Worm (Caenorhabditis elegans) whole organism, L4 larva: ENCODE results near the gene btb-16.

Experiments used
- F10B5.3 ChIP-seq: sonication (generic microtip); optimal IDR thresholded peaks from 2 replicates; lab custom pipeline; 2016; ENCODE audit warnings: mild to moderate bottlenecking, missing genetic modification characterization, missing compliant biosample characterization
- T26A8.4 ChIP-seq: fragments of 200-800 bp; sonication (Bioruptor generic); IDR thresholded peaks from 2 replicates; pipeline ENCODE4 v1.3.6; 2022; ENCODE audit warnings: missing genetic modification characterization, missing compliant biosample characterization
- Y105C5A.15 ChIP-seq: fragments of 200-800 bp; sonication (Bioruptor generic); IDR thresholded peaks from 2 replicates; pipeline ENCODE4 v1.3.6; 2022; ENCODE audit warnings: missing genetic modification characterization, missing compliant biosample characterization
- aha-1 ChIP-seq: fragments of 150-350 bp; peaks from one replicate; lab custom pipeline; 2014; ENCODE audit warnings: missing biosample characterization, missing genetic modification characterization
- ama-1 ChIP-seq: fragments of 150-350 bp; optimal IDR thresholded peaks from 2 replicates; lab custom pipeline; 2014; ENCODE audit warnings: inconsistent platforms, mixed read lengths
- ces-1 ChIP-seq: fragments of 150-350 bp; sonication (generic microtip); optimal IDR thresholded peaks from 4 replicates; lab custom pipeline; 2014; ENCODE audit warnings: missing biosample characterization, missing genetic modification reagents, missing genetic modification characterization
- cey-2 ChIP-seq: sonication (generic microtip); optimal IDR thresholded peaks from 3 replicates; lab custom pipeline; 2017; ENCODE audit warnings: missing genetic modification characterization, mild to moderate bottlenecking, missing compliant biosample characterization, antibody characterized with exemption, borderline replicate concordance; ENCODE audit not compliant: insufficient read depth
- daf-8 ChIP-seq: fragments of 200-800 bp; sonication (Bioruptor generic); IDR thresholded peaks from 2 replicates; pipeline ENCODE4 v1.3.6; 2022; ENCODE audit warnings: missing genetic modification characterization, missing compliant biosample characterization
- dmd-6 ChIP-seq: fragments of 200-800 bp; sonication (Bioruptor generic); IDR thresholded peaks from 2 replicates; pipeline ENCODE4 v1.3.6; 2022; ENCODE audit warnings: missing genetic modification reagents, missing genetic modification characterization, missing compliant biosample characterization
- dmd-9 ChIP-seq: fragments of 200-800 bp; sonication (Bioruptor generic); IDR thresholded peaks from 2 replicates; pipeline ENCODE4 v1.3.6; 2022; ENCODE audit warnings: missing genetic modification reagents, missing genetic modification characterization, missing compliant biosample characterization
- dpl-1 ChIP-seq: fragments of 150-350 bp; optimal IDR thresholded peaks from 2 replicates; lab custom pipeline; 2014; ENCODE audit warnings: missing biosample characterization, missing genetic modification reagents, missing genetic modification characterization
- duxl-1 ChIP-seq: sonication (generic microtip); optimal IDR thresholded peaks from 2 replicates; lab custom pipeline; 2016; ENCODE audit warnings: mild to moderate bottlenecking, missing genetic modification characterization, moderate library complexity, missing compliant biosample characterization; ENCODE audit not compliant: poor library complexity
- egl-27 ChIP-seq: sonication (generic microtip); optimal IDR thresholded peaks from 3 replicates; lab custom pipeline; 2017; ENCODE audit warnings: missing biosample characterization, missing genetic modification reagents, missing genetic modification characterization
- fkh-10 ChIP-seq: fragments of 150-350 bp; optimal IDR thresholded peaks from 2 replicates; lab custom pipeline; 2014; ENCODE audit warnings: missing biosample characterization, missing genetic modification reagents, missing genetic modification characterization
- hlh-11 ChIP-seq: fragments of 200-800 bp; sonication (Bioruptor generic); optimal IDR thresholded peaks from 2 replicates; lab custom pipeline; 2018; ENCODE audit warnings: mild to moderate bottlenecking, missing genetic modification characterization, missing compliant biosample characterization
- hmg-1.1 ChIP-seq: fragments of 200-800 bp; sonication (Bioruptor generic); IDR thresholded peaks from 2 replicates; pipeline ENCODE4 v1.3.6; 2022; ENCODE audit warnings: missing genetic modification reagents, missing genetic modification characterization, missing compliant biosample characterization
- lim-7 ChIP-seq: fragments of 200-800 bp; sonication (Bioruptor generic); IDR thresholded peaks from 2 replicates; pipeline ENCODE4 v1.3.6; 2022; ENCODE audit warnings: missing genetic modification characterization, missing compliant biosample characterization
- lin-13 ChIP-seq: fragments of 150-350 bp; optimal IDR thresholded peaks from 2 replicates; lab custom pipeline; 2014; ENCODE audit warnings: missing biosample characterization, missing genetic modification reagents, missing genetic modification characterization
- lin-38 ChIP-seq: fragments of 200-800 bp; sonication (Bioruptor generic); IDR thresholded peaks from 2 replicates; pipeline ENCODE4 v1.3.6; 2022; ENCODE audit warnings: missing genetic modification reagents, missing genetic modification characterization, missing compliant biosample characterization
- mdl-1 ChIP-seq, 2 experiments: fragments of 150-350 bp in 1 of 2; sonication (generic microtip) in 1 of 2; optimal IDR thresholded peaks; 2 replicates each; lab custom pipeline; 2014 to 2017; ENCODE audit warnings: missing biosample characterization in 2 of 2, missing genetic modification characterization in 2 of 2
- mdt-29 ChIP-seq: fragments of 200-800 bp; sonication (Bioruptor generic); IDR thresholded peaks from 2 replicates; pipeline ENCODE4 v1.3.6; 2022; ENCODE audit warnings: missing genetic modification reagents, missing genetic modification characterization, missing compliant biosample characterization
- nhr-10 ChIP-seq: fragments of 150-350 bp; optimal IDR thresholded peaks from 2 replicates; lab custom pipeline; 2014; ENCODE audit warnings: missing biosample characterization, missing genetic modification characterization
- nhr-102 ChIP-seq: sonication (generic microtip); optimal IDR thresholded peaks from 2 replicates; lab custom pipeline; 2016; ENCODE audit warnings: mild to moderate bottlenecking, missing genetic modification characterization, moderate library complexity, missing compliant biosample characterization
- nhr-48 ChIP-seq: sonication (generic microtip); optimal IDR thresholded peaks from 2 replicates; lab custom pipeline; 2016; ENCODE audit warnings: mild to moderate bottlenecking, missing genetic modification characterization, missing compliant biosample characterization
- nhr-76 ChIP-seq: fragments of 150-350 bp; optimal IDR thresholded peaks from 2 replicates; lab custom pipeline; 2014; ENCODE audit warnings: missing biosample characterization, missing genetic modification characterization
- rbr-2 ChIP-seq: sonication (generic microtip); optimal IDR thresholded peaks from 2 replicates; lab custom pipeline; 2016; ENCODE audit warnings: missing genotype, missing genetic modification characterization, missing compliant biosample characterization
- saeg-2 ChIP-seq: fragments of 200-800 bp; sonication (Bioruptor generic); IDR thresholded peaks from 2 replicates; pipeline ENCODE4 v1.3.6; 2022; ENCODE audit warnings: missing genetic modification reagents, missing genetic modification characterization, missing compliant biosample characterization
- set-16 ChIP-seq: fragments of 200-800 bp; sonication (Bioruptor generic); IDR thresholded peaks from 2 replicates; pipeline ENCODE4 v1.3.6; 2022; ENCODE audit warnings: missing genetic modification reagents, missing genetic modification characterization, missing compliant biosample characterization
- skn-1 ChIP-seq: fragments of 150-350 bp; optimal IDR thresholded peaks from 2 replicates; lab custom pipeline; 2014; ENCODE audit warnings: missing biosample characterization, missing genetic modification characterization
- snpc-4 ChIP-seq: fragments of 150-350 bp; optimal IDR thresholded peaks from 2 replicates; lab custom pipeline; 2014; ENCODE audit warnings: missing biosample characterization, missing genetic modification characterization
- spr-3 ChIP-seq: fragments of 200-800 bp; sonication (Bioruptor generic); optimal IDR thresholded peaks from 2 replicates; lab custom pipeline; 2018; ENCODE audit warnings: mild to moderate bottlenecking, missing genetic modification characterization, missing compliant biosample characterization
- unc-130 ChIP-seq: sonication (generic microtip); optimal IDR thresholded peaks from 2 replicates; lab custom pipeline; 2016; ENCODE audit warnings: missing genetic modification reagents, missing genetic modification characterization, missing compliant biosample characterization
- unc-62 ChIP-seq, 3 experiments: fragments of 150-350 bp in 1 of 3; sonication (generic microtip); optimal IDR thresholded peaks in 2 of 3; peaks in 1 of 3; 1 replicate in 1 of 3; 2 replicates in 2 of 3; lab custom pipeline; 2014 to 2017; ENCODE audit warnings: missing biosample characterization in 3 of 3, missing genetic modification characterization in 3 of 3, missing genetic modification reagents in 3 of 3, missing genotype in 1 of 3
- zip-2 ChIP-seq: fragments of 150-350 bp; optimal IDR thresholded peaks from 2 replicates; lab custom pipeline; 2014; ENCODE audit warnings: missing biosample characterization, missing genetic modification characterization

btb-16 gene

DNA sequence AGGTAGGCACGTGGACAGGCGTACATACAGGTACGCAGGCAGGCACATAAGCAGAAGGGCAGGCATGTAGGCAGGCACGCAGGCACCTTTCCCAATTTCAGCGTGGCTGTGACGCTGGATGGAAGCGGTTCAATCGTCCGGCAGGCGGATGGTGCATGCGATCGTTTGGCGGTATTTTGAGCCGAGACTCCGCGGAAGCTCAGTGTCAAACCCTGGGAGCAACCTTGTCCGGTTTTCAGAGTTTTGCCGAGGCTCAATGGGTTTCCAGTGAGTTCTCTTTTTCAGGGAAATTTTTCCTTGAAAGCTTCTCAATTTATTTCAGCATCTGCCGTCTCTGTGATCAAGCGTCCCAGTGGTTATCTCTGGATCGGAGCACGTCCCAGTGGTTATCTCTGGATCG, 46.5 kb upstream of the btb-16 start:
- TF ChIP-seq set-16 (GFP tag; lab: Robert Waterston, UW) (peak; percentile 60; the same call in 1 of the 2 replicates), dpl-1 (no peak)

DNA sequence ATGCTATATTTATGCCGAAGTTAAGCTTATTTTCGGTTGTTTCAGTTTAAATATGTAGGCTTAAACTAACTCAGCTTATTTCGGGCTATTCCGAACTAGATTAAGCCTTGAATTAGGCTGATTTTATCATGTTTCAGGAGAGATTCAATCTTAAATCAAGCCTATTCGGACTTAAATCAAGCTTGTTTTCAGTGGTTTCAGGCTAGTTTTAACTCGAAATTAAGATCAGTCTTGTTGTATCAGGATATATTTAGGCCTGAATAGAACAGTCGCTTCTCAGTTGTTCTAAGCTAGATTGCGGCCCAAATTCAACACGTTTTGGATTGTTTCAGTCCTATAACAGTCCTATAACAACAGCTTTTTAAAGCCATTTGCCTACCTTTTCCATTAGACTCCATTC, 44.9 kb upstream of the btb-16 start:
- TF ChIP-seq aha-1 (tag; lab: Kevin White, UChicago) (peak; percentile 96), lin-13 (GFP tag; lab: Kevin White, UChicago) (no peak), cey-2 (tag; lab: Kevin White, UChicago) (no peak), spr-3 (no peak), saeg-2 (GFP tag; lab: Robert Waterston, UW) (no peak), nhr-102 (tag; lab: Kevin White, UChicago) (no peak), hlh-11 (no peak), fkh-10 (GFP tag; lab: Kevin White, UChicago) (no peak)

DNA sequence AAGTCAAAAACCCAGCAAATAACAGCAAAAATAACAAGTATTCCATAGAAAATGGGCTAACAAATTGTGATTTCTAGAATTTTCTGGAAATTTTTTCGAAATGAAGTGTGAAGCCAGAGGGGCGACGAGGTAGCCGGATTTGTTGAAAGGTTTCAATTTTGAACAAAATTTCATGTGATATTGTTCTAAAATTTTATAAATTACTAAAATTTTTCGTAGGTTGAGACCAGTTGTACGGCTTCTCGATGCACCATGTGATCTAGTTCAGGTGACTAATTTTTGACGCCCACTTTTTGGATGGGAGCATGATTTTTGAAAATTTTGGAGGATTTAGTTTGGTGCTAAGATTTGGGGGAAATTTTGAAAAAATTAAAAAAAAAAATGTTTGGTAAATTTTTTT, 37.4 kb upstream of the btb-16 start, which contains the start of gene gcy-19:
Gene gcy-19 (minus strand): TSS at position 101 of the 400 bp plus-strand sequence.
- TF ChIP-seq spr-3 (no peak), zip-2 (tag; lab: Kevin White, UChicago) (no peak), unc-62 (GFP tag; optimal IDR thresholded peaks at IDR 0.05 in 1 of 2; lab: Kevin White, UChicago) (peak in 1 of 2 experiments; percentile 8), unc-62 (tag; optimal IDR thresholded peaks at IDR 0.05; lab: Kevin White, UChicago) (no peak), egl-27 (tag; lab: Kevin White, UChicago) (no peak)

DNA sequence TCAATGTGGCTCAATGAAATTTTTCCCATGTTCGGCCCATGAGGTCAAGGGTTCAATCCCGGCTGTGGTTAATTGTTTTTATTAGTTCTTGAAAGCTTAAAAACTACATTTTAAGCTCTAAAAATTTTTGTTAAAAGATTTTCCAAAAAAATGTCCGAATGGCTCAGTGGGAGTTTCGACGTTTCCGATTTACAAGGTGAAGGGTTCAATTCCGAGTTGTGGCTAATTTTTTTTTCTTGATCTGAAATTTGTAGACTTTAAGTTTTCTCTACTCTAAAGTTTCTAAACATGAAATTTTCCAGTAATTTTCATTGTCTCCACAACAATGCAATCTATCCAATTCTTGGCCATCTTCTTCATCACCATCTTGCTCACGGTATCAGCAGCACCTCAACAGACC, 34.2 kb upstream of the btb-16 start, which contains the start of gene F02E11.2:
Gene F02E11.2 (plus strand): TSS at position 301 of the 400 bp plus-strand sequence.
- no peak for TF ChIP-seq hmg-1.1
- no peak for TF ChIP-seq mdl-1 (tag; optimal IDR thresholded peaks at IDR 0.05; lab: Kevin White, UChicago)
- TF ChIP-seq T26A8.4 (GFP tag; lab: Robert Waterston, UW), result no peak
- no peak for TF ChIP-seq ces-1 (GFP tag; lab: Kevin White, UChicago)
- TF ChIP-seq skn-1 (tag; lab: Kevin White, UChicago), result no peak
- TF ChIP-seq nhr-48 (tag; lab: Kevin White, UChicago), result no peak
- TF ChIP-seq snpc-4 (tag; lab: Kevin White, UChicago), result no peak
- TF ChIP-seq, all 104 proteins: peak for 0

DNA sequence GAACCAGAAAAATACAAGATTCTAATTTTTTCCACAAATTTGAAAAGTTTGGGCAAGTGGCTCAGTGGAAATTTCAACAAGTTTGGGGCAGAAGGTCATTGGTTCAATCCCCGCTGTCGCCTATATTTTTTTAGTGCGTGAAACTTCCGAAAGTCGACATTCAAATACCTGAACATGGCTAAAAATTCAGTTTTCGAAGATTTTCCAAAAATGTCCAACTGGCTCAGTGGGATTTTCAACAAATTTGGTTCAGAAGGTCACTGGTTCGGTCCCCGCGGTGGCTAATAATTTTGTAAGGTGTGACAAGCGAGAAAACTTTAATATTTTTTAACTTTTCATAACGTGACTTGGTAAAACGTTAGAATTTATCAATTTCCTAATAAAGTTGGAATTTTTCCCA, 32.0 kb upstream of the btb-16 start:
- no peak for TF ChIP-seq daf-8 (GFP tag; lab: Robert Waterston, UW)
- TF ChIP-seq duxl-1 (tag; lab: Kevin White, UChicago), result no peak
- TF ChIP-seq unc-130 (GFP tag; lab: Kevin White, UChicago), result no peak
- TF ChIP-seq lin-38 (GFP tag; lab: Robert Waterston, UW), result no peak
- no peak for TF ChIP-seq dpl-1
- no peak for TF ChIP-seq ama-1 (lab: Kevin White, UChicago)
- TF ChIP-seq nhr-10 (tag; lab: Kevin White, UChicago), result no peak
- TF ChIP-seq Y105C5A.15 (GFP tag; lab: Robert Waterston, UW), result no peak
- no peak for TF ChIP-seq snpc-4 (tag; lab: Kevin White, UChicago)
- TF ChIP-seq F10B5.3 (tag; lab: Kevin White, UChicago), result no peak
- no peak for TF ChIP-seq dmd-6 (GFP tag; lab: Robert Waterston, UW)
- TF ChIP-seq rbr-2 (tag; lab: Kevin White, UChicago), result no peak
- no peak for TF ChIP-seq nhr-76 (tag; lab: Kevin White, UChicago)
- TF ChIP-seq mdt-29 (GFP tag; lab: Robert Waterston, UW), result no peak
- TF ChIP-seq zip-2 (tag; lab: Kevin White, UChicago), result no peak
- no peak for TF ChIP-seq dmd-9 (GFP tag; lab: Robert Waterston, UW)
- no peak for TF ChIP-seq lim-7 (GFP tag; lab: Robert Waterston, UW)
